Fruit fly (Drosophila melanogaster): ENCODE results near the gene He.
A peak's percentile ranks its signal among the peaks of the same experiment; 100 is the strongest.

The He gene

DNA sequence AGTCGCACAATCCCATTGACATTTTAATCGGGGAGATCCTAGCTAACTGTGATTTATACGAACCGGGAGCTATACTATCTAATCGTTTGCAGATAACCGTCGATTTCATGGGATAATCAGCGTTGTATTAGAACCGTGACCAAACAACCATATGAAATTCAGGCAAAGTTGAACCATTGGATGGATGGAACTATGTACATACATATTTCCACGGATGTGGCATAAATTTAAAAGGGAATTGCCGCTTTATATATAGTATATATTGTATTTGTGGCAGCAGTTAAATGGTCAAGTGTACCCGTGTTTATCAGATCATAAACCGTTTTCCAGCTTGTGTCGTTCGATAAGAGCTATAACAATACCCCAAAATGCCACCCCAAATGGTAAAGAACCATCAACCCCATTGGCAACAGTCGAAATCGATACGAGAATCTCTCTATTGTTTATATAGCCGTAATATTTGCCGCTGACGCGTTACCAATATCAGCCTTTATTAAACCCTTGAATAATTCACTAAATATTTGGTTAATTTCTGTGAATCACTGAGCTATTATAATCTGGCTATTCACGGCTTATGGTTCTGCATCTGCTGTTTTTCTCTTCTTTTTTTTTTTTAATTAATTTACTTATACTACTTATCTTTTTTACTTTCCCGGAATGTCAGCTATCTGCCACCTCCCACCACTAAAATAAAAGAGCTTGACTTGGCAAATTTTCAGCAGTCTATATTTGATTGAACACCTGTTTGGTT lies 39.7 kb upstream of the He start, which contains the start of gene bgm (continued):
- peak; percentile 40; the same call in 1 of the 2 replicates for TF ChIP-seq GATAe (GFP tag; conservative IDR thresholded peaks at IDR 0.05)
- TF ChIP-seq sens-2 (GFP tag; IDR thresholded peaks at IDR 0.05), result 0 out of 2 replicates have a peak, but pooled peaks have one; percentile 46
- TF ChIP-seq CG11504 (tag; optimal IDR thresholded peaks at IDR 0.05), result no peak
- no peak for TF ChIP-seq CG5953 (GFP tag; IDR thresholded peaks at IDR 0.05)
- TF ChIP-seq Antp (GFP tag; optimal IDR thresholded peaks at IDR 0.05), result no peak
- TF ChIP-seq tap (tag; optimal IDR thresholded peaks at IDR 0.05), result no peak
- peak; percentile 80 for TF ChIP-seq CG34376 (GFP tag; optimal IDR thresholded peaks at IDR 0.05)
- TF ChIP-seq Dp (GFP tag; optimal IDR thresholded peaks at IDR 0.05), result no peak
- peak; percentile 43 for TF ChIP-seq Med (GFP tag)
- TF ChIP-seq CG8089 (GFP tag; optimal IDR thresholded peaks at IDR 0.05), result no peak
- TF ChIP-seq HLH3B (GFP tag; IDR thresholded peaks at IDR 0.05), result no peak
- no peak for TF ChIP-seq CG16863 (GFP tag; optimal IDR thresholded peaks at IDR 0.05)
- TF ChIP-seq Mrtf (GFP tag; IDR thresholded peaks at IDR 0.05), result no peak
- peak; percentile 41 for TF ChIP-seq cwo (GFP tag; optimal IDR thresholded peaks at IDR 0.05)
- no peak for TF ChIP-seq Dek (tag; optimal IDR thresholded peaks at IDR 0.05)
- no peak for TF ChIP-seq Usf (GFP tag; optimal IDR thresholded peaks at IDR 0.05)
- no peak for TF ChIP-seq slbo (GFP tag; IDR thresholded peaks at IDR 0.05)
- TF ChIP-seq peb (GFP tag; IDR thresholded peaks at IDR 0.05), result no peak
- no peak for TF ChIP-seq disco-r (GFP tag; optimal IDR thresholded peaks at IDR 0.05)
- no peak for TF ChIP-seq tin (GFP tag; optimal IDR thresholded peaks at IDR 0.05)
- no peak for TF ChIP-seq CG8924 (tag; optimal IDR thresholded peaks at IDR 0.05)
- 0 out of 2 replicates have a peak, but pooled peaks have one; percentile 20 for TF ChIP-seq Xrp1 (GFP tag; IDR thresholded peaks at IDR 0.05)
- no peak for TF ChIP-seq caup (GFP tag; optimal IDR thresholded peaks at IDR 0.05; ENCODE audit: severe bottlenecking)
- TF ChIP-seq CG1832 (GFP tag; optimal IDR thresholded peaks at IDR 0.05), result no peak
- no peak for TF ChIP-seq Ptx1 (GFP tag; IDR thresholded peaks at IDR 0.05)
- TF ChIP-seq gsb (GFP tag; IDR thresholded peaks at IDR 0.05), result no peak
- TF ChIP-seq CG31224 (GFP tag; IDR thresholded peaks at IDR 0.05), result no peak
- TF ChIP-seq ab (GFP tag; optimal IDR thresholded peaks at IDR 0.05), result no peak
- no peak for TF ChIP-seq vfl (GFP tag; optimal IDR thresholded peaks at IDR 0.05)
- no peak for TF ChIP-seq CG7839 (tag; optimal IDR thresholded peaks at IDR 0.05)
- TF ChIP-seq btn (GFP tag; optimal IDR thresholded peaks at IDR 0.05), result no peak

DNA sequence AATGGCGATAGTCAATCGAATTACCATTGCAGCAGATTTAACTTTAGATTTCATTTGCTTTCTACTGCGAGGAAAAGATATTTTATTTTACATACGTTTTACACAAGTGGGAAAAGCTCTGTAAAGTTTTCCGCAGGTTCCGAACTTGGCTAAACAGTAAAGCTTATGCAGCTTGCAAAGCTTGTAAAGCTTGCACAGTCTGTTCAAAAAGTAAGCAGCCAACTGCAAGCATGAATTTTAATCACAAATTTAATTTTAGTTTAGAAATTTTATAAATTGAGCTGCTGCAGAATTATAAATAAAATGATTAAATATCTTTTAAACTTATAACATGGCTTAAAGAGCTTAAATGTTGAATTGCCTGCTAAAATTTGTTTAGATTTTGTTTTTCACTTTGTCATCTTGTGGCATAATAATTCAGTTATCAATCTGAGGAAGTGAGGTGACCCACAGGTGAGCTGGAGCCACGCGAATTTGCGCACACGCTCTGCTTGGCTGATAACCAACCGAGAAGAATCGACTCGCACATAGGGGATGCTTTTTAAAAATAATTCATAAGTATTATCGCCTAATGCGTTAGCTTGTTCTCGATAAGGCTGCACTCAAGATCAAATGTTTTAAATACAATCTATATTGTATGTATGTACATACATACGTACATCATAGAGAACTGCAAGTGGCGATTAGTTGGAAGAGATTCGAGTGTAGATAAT lies 39.0 kb upstream of the He start:
- TF ChIP-seq Max (GFP tag; optimal IDR thresholded peaks at IDR 0.05), result peak; percentile 10
- peak; percentile 13 for TF ChIP-seq ind (GFP tag; optimal IDR thresholded peaks at IDR 0.05)
- TF ChIP-seq abd-A (tag; optimal IDR thresholded peaks at IDR 0.05), result no peak
- no peak for TF ChIP-seq fd3F (GFP tag; optimal IDR thresholded peaks at IDR 0.05)
- peak; percentile 31 for TF ChIP-seq CG17385 (GFP tag; optimal IDR thresholded peaks at IDR 0.05)
- TF ChIP-seq Gsc (GFP tag; IDR thresholded peaks at IDR 0.05), result no peak
- no peak for TF ChIP-seq Chrac-16 (GFP tag; optimal IDR thresholded peaks at IDR 0.05)
- no peak for TF ChIP-seq jigr1 (GFP tag; IDR thresholded peaks at IDR 0.05)
- TF ChIP-seq CG14965 (GFP tag; optimal IDR thresholded peaks at IDR 0.05; ENCODE audit: borderline replicate concordance), result no peak
- no peak for TF ChIP-seq NfI (GFP tag; optimal IDR thresholded peaks at IDR 0.05)
- TF ChIP-seq Oli (tag; optimal IDR thresholded peaks at IDR 0.05), result peak; percentile 15
- no peak for TF ChIP-seq HLH4C (GFP tag; IDR thresholded peaks at IDR 0.05; ENCODE audit: partially characterized antibody)
- TF ChIP-seq Nf-YC (tag; optimal IDR thresholded peaks at IDR 0.05), result no peak
- no peak for TF ChIP-seq CG17568 (GFP tag; optimal IDR thresholded peaks at IDR 0.05)
- no peak for TF ChIP-seq ssp (GFP tag; IDR thresholded peaks at IDR 0.05)
- TF ChIP-seq CG18619 (GFP tag; optimal IDR thresholded peaks at IDR 0.05), result peak; percentile 23
- peak; percentile 65; the same call in 2 of the 3 replicates for TF ChIP-seq ci (GFP tag; IDR thresholded peaks at IDR 0.05)
- TF ChIP-seq CG7786 (GFP tag; optimal IDR thresholded peaks at IDR 0.05), result no peak
- TF ChIP-seq CG17361 (GFP tag; IDR thresholded peaks at IDR 0.05), result no peak

Data from whole organism, embryonic.